Fruit fly (Drosophila melanogaster) whole organism, pupa: ENCODE data around the gene CG32052.

ENCODE experiments used
- CG13204 ChIP-seq: fragments of 200-800 bp; sonication (Bioruptor generic); optimal IDR thresholded peaks from 2 replicates; lab custom pipeline; 2018; ENCODE audit warnings: missing biosample characterization, mild to moderate bottlenecking, missing genetic modification characterization, moderate library complexity
- CG15710 ChIP-seq: fragments of 200-800 bp; sonication (Bioruptor generic); optimal IDR thresholded peaks from 2 replicates; lab custom pipeline; 2018; ENCODE audit warnings: missing biosample characterization, mild to moderate bottlenecking, missing genetic modification characterization, moderate library complexity
- CG32121 ChIP-seq: fragments of 200-800 bp; sonication (Bioruptor generic); IDR thresholded peaks from 2 replicates; pipeline ENCODE4 v1.3.6; 2022; ENCODE audit warnings: missing biosample characterization, missing genetic modification characterization
- CG8159 ChIP-seq: fragments of 200-800 bp; sonication (Bioruptor generic); optimal IDR thresholded peaks from 3 replicates; lab custom pipeline; 2018; ENCODE audit warnings: missing biosample characterization, mild to moderate bottlenecking, missing genetic modification characterization, moderate library complexity
- CG8301 ChIP-seq: fragments of 200-800 bp; sonication (Bioruptor generic); optimal IDR thresholded peaks from 2 replicates; lab custom pipeline; 2018; ENCODE audit warnings: missing biosample characterization, mild to moderate bottlenecking, missing genetic modification characterization
- D1 ChIP-seq: fragments of 200-800 bp; sonication (Bioruptor generic); optimal IDR thresholded peaks from 2 replicates; lab custom pipeline; 2018; ENCODE audit warnings: missing biosample characterization, mild to moderate bottlenecking, missing genetic modification characterization, moderate library complexity
- EcR ChIP-seq: fragments of 200-800 bp; sonication (Bioruptor generic); optimal IDR thresholded peaks from 3 replicates; lab custom pipeline; 2019; ENCODE audit warnings: missing biosample characterization, missing genetic modification characterization, mild to moderate bottlenecking, moderate library complexity, missing genetic modification reagents
- Ets98B ChIP-seq: fragments of 200-800 bp; sonication (Bioruptor generic); IDR thresholded peaks from 2 replicates; pipeline ENCODE4 v1.3.6; 2022; ENCODE audit warnings: missing biosample characterization, missing genetic modification characterization
- Pif1B ChIP-seq: fragments of 200-800 bp; sonication (Bioruptor generic); optimal IDR thresholded peaks from 3 replicates; lab custom pipeline; 2016; ENCODE audit warnings: missing biosample characterization, missing genetic modification characterization
- Snoo ChIP-seq: fragments of 200-800 bp; sonication (Bioruptor generic); optimal IDR thresholded peaks from 3 replicates; lab custom pipeline; 2017; ENCODE audit warnings: missing biosample characterization, mild to moderate bottlenecking, missing genetic modification characterization, inconsistent platforms

DNA sequence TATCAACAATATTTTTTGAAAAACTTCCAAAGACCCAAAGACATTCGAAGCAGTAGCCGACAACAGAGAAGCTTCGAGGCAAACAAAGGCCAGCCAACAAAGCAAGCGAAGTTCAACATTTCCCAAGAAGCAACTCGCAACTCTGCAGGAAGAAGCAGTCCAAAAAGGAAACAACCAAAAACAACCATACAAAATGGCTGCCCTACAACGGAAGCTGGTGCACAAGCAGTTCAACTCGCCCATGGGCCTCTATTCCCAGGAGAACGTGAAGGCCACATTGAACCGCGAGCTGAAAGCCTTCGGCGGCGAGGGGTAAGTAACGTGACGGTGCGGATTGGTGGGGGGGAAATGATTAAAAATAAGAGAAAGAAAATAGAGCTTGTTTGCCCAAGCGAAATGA is 33.4 kb downstream of the CG32052 start:
- TF ChIP-seq CG8159 (tag; lab: Kevin White, UChicago) (no peak), Pif1B (GFP tag; lab: Kevin White, UChicago) (no peak), Snoo (tag; lab: Kevin White, UChicago) (no peak), CG13204 (no peak), CG15710 (tag; lab: Kevin White, UChicago) (no peak), CG8301 (tag; lab: Kevin White, UChicago) (no peak), Ets98B (GFP tag; lab: Robert Waterston, UW) (no peak), CG32121 (GFP tag; lab: Robert Waterston, UW) (no peak), EcR (GFP tag; lab: Kevin White, UChicago) (no peak), D1 (tag; lab: Kevin White, UChicago) (no peak)
